Worm (Caenorhabditis elegans): ENCODE measurements around the gene F29A7.8.

F29A7.8 gene

ce11 chrII:2734735-2735134, 23.1 kb downstream of the F29A7.8 start (continued):
- TF ChIP-seq D1046.2 (GFP tag; IDR thresholded peaks at IDR 0.05), result no peak
- TF ChIP-seq lir-3 (tag; optimal IDR thresholded peaks at IDR 0.05), result no peak
- TF ChIP-seq php-3 (GFP tag; IDR thresholded peaks at IDR 0.05), result no peak
- TF ChIP-seq unc-130 (GFP tag; optimal IDR thresholded peaks at IDR 0.05), result no peak
- no peak for TF ChIP-seq nhr-42 (GFP tag; IDR thresholded peaks at IDR 0.05)
- no peak for TF ChIP-seq spr-1 (tag; optimal IDR thresholded peaks at IDR 0.05)
- no peak for TF ChIP-seq zfp-3 (GFP tag; conservative IDR thresholded peaks at IDR 0.05)
- no peak for TF ChIP-seq mxl-3 (GFP tag; optimal IDR thresholded peaks at IDR 0.05)
- TF ChIP-seq R02D3.7 (tag; optimal IDR thresholded peaks at IDR 0.05), result no peak
- no peak for TF ChIP-seq lin-1 (GFP tag; IDR thresholded peaks at IDR 0.05)
- TF ChIP-seq nhr-237 (tag; optimal IDR thresholded peaks at IDR 0.05), result no peak
- no peak for TF ChIP-seq egl-27 (tag; optimal IDR thresholded peaks at IDR 0.05)
- TF ChIP-seq daf-16 (GFP tag; optimal IDR thresholded peaks at IDR 0.05), result no peak
- TF ChIP-seq daf-16 (tag; optimal IDR thresholded peaks at IDR 0.05), result no peak
- peak; percentile 46 for TF ChIP-seq hlh-30 (tag; optimal IDR thresholded peaks at IDR 0.05; ENCODE audit: insufficient read depth)
- no peak for TF ChIP-seq daf-19 (GFP tag; conservative IDR thresholded peaks at IDR 0.05)
- TF ChIP-seq zag-1 (tag; optimal IDR thresholded peaks at IDR 0.05), result no peak
- no peak for TF ChIP-seq gei-8 (GFP tag; optimal IDR thresholded peaks at IDR 0.05)
- TF ChIP-seq dmd-6 (GFP tag; IDR thresholded peaks at IDR 0.05), result 0 out of 2 replicates have a peak, but pooled peaks have one; percentile 8
- peak in 1 of 2 experiments; percentile 47 for TF ChIP-seq unc-62 (GFP tag; optimal IDR thresholded peaks at IDR 0.05 in 1 of 2)
- TF ChIP-seq unc-62 (tag; optimal IDR thresholded peaks at IDR 0.05), result no peak
- no peak for TF ChIP-seq ceh-44 (GFP tag; IDR thresholded peaks at IDR 0.05)
- no peak for TF ChIP-seq lin-13 (GFP tag; optimal IDR thresholded peaks at IDR 0.05)
- peak; percentile 64 for TF ChIP-seq mep-1 (tag; optimal IDR thresholded peaks at IDR 0.05)
- TF ChIP-seq dve-1 (tag; optimal IDR thresholded peaks at IDR 0.05; ENCODE audit: insufficient read depth), result no peak
- TF ChIP-seq ama-1 (optimal IDR thresholded peaks at IDR 0.05), result no peak
- TF ChIP-seq hmg-1.1 (GFP tag; IDR thresholded peaks at IDR 0.05), result peak; percentile 72
- TF ChIP-seq lin-29 (GFP tag; IDR thresholded peaks at IDR 0.05), result no peak
- TF ChIP-seq madf-5 (GFP tag; IDR thresholded peaks at IDR 0.05), result no peak
- TF ChIP-seq ztf-7 (tag; optimal IDR thresholded peaks at IDR 0.05), result no peak
- no peak for TF ChIP-seq hif-1 (tag; optimal IDR thresholded peaks at IDR 0.05)
- no peak for TF ChIP-seq spr-3 (GFP tag; optimal IDR thresholded peaks at IDR 0.05)
- no peak for TF ChIP-seq saeg-2 (GFP tag; IDR thresholded peaks at IDR 0.05)
- TF ChIP-seq unc-39 (tag; optimal IDR thresholded peaks at IDR 0.05), result no peak
- no peak for TF ChIP-seq ztf-11 (tag; optimal IDR thresholded peaks at IDR 0.05)
- no peak for TF ChIP-seq F10B5.3 (tag; optimal IDR thresholded peaks at IDR 0.05)
- no peak for TF ChIP-seq T26A8.4 (GFP tag; IDR thresholded peaks at IDR 0.05)
- no peak for TF ChIP-seq set-16 (GFP tag; IDR thresholded peaks at IDR 0.05)
- no peak for TF ChIP-seq lin-39 (tag; optimal IDR thresholded peaks at IDR 0.05)
- no peak for TF ChIP-seq rbr-2 (tag; optimal IDR thresholded peaks at IDR 0.05)
- TF ChIP-seq zip-2 (tag; optimal IDR thresholded peaks at IDR 0.05), result no peak
- TF ChIP-seq daf-12 (tag; optimal IDR thresholded peaks at IDR 0.05), result no peak
- no peak for TF ChIP-seq pha-4 (GFP tag; IDR thresholded peaks at IDR 0.05)
- no peak for TF ChIP-seq pha-4 (tag; optimal IDR thresholded peaks at IDR 0.05)
- no peak for TF ChIP-seq ceh-32 (tag; optimal IDR thresholded peaks at IDR 0.05; ENCODE audit: poor library complexity)
- no peak for TF ChIP-seq T20F7.1 (GFP tag; optimal IDR thresholded peaks at IDR 0.05)
- no peak for TF ChIP-seq cey-2 (tag; optimal IDR thresholded peaks at IDR 0.05; ENCODE audit: borderline replicate concordance, insufficient read depth)
- TF ChIP-seq lim-7 (GFP tag; IDR thresholded peaks at IDR 0.05), result no peak
- no peak for TF ChIP-seq dmd-8 (GFP tag; IDR thresholded peaks at IDR 0.05)
- TF ChIP-seq Y48G9A.11 (GFP tag; IDR thresholded peaks at IDR 0.05), result no peak
- TF ChIP-seq fos-1 (tag; optimal IDR thresholded peaks at IDR 0.05), result no peak
- TF ChIP-seq hlh-11 (tag; optimal IDR thresholded peaks at IDR 0.05), result peak; percentile 21
- TF ChIP-seq nhr-25 (tag; optimal IDR thresholded peaks at IDR 0.05; ENCODE audit: borderline replicate concordance, insufficient read depth), result peak; percentile 15
